Fruit fly (Drosophila melanogaster): Measurements from ENCODE around the gene SNF4Agamma.

SNF4Agamma gene

DNA sequence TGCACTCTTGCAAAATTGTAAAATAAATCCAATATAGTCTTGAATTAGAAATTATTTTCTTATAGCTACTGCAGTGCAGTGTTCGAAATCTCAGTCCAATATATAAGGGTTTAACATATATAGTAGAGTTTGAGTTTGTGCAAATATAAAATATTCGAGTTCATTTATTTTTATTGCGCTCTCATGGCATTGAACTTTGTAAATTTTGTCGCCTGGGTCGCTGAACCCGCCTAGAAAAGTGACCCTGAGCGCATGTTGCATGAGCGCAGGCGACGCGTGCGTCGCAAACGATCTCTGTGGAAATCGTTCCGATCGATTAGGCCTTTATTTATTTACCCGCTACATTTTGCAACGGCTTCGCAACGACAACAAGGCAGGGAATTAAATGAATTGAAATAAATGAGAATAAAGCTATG is 59.4 kb downstream of the SNF4Agamma start (continued):
- TF ChIP-seq Sox102F (GFP tag; optimal IDR thresholded peaks at IDR 0.05) (peak; percentile 58), fd3F (GFP tag; optimal IDR thresholded peaks at IDR 0.05) (no peak), Gug (GFP tag; IDR thresholded peaks at IDR 0.05) (0 out of 4 replicates have a peak, but pooled peaks have one; percentile 24), CG9215 (GFP tag; IDR thresholded peaks at IDR 0.05) (no peak), danr (GFP tag; IDR thresholded peaks at IDR 0.05) (no peak), her (GFP tag; optimal IDR thresholded peaks at IDR 0.05) (peak; percentile 30), twi (tag; optimal IDR thresholded peaks at IDR 0.05) (peak; percentile 8), trem (tag; optimal IDR thresholded peaks at IDR 0.05) (peak; percentile 27), CG11695 (GFP tag; IDR thresholded peaks at IDR 0.05) (0 out of 3 replicates have a peak, but pooled peaks have one; percentile 17), bbx (GFP tag; IDR thresholded peaks at IDR 0.05; ENCODE audit: partially characterized antibody) (no peak), Hsf (GFP tag; optimal IDR thresholded peaks at IDR 0.05) (peak; percentile 45), Bteb2 (GFP tag; optimal IDR thresholded peaks at IDR 0.05) (no peak), CG6854 (GFP tag; optimal IDR thresholded peaks at IDR 0.05) (no peak), CG15601 (tag; optimal IDR thresholded peaks at IDR 0.05) (peak; percentile 22), CG17359 (tag; optimal IDR thresholded peaks at IDR 0.05) (no peak), Dek (tag; optimal IDR thresholded peaks at IDR 0.05) (no peak), vvl (GFP tag; IDR thresholded peaks at IDR 0.05) (0 out of 2 replicates have a peak, but pooled peaks have one; percentile 12), CG11504 (tag; optimal IDR thresholded peaks at IDR 0.05) (peak; percentile 31), CG13424 (tag; optimal IDR thresholded peaks at IDR 0.05) (peak; percentile 36), Hr78 (GFP tag; optimal IDR thresholded peaks at IDR 0.05) (peak in 1 of 2 experiments; percentile 90), Elba2 (GFP tag; optimal IDR thresholded peaks at IDR 0.05) (no peak), trh (GFP tag; optimal IDR thresholded peaks at IDR 0.05) (no peak), CG12299 (tag; optimal IDR thresholded peaks at IDR 0.05) (no peak), seq (GFP tag; IDR thresholded peaks at IDR 0.05) (peak; percentile 37; the same call in 1 of the 2 replicates), Tbp (GFP tag; optimal IDR thresholded peaks at IDR 0.05) (no peak), CoRest (tag; optimal IDR thresholded peaks at IDR 0.05) (peak; percentile 39), Nf-YB (GFP tag; optimal IDR thresholded peaks at IDR 0.05) (no peak), BEAF-32 (GFP tag; optimal IDR thresholded peaks at IDR 0.05) (no peak), H2.0 (GFP tag; IDR thresholded peaks at IDR 0.05) (no peak), vnd (GFP tag; IDR thresholded peaks at IDR 0.05; ENCODE audit: partially characterized antibody) (no peak), CG43689 (GFP tag; IDR thresholded peaks at IDR 0.05) (no peak), zen2 (GFP tag; IDR thresholded peaks at IDR 0.05; ENCODE audit: partially characterized antibody) (no peak), NC2β (GFP tag; optimal IDR thresholded peaks at IDR 0.05) (peak; percentile 23), CG12391 (tag; optimal IDR thresholded peaks at IDR 0.05) (peak; percentile 66), CG32767 (GFP tag; IDR thresholded peaks at IDR 0.05) (no peak), CG14050 (GFP tag; IDR thresholded peaks at IDR 0.05) (peak; percentile 48; the same call in 1 of the 3 replicates), maf-S (GFP tag; optimal IDR thresholded peaks at IDR 0.05) (no peak), CG1792 (GFP tag; optimal IDR thresholded peaks at IDR 0.05) (no peak), CG10209 (GFP tag; optimal IDR thresholded peaks at IDR 0.05) (peak; percentile 49), lmd (GFP tag; IDR thresholded peaks at IDR 0.05) (peak; percentile 42; the same call in 1 of the 2 replicates), pan (optimal IDR thresholded peaks at IDR 0.05) (no peak), pan (GFP tag; optimal IDR thresholded peaks at IDR 0.05 in 1 of 2, IDR thresholded peaks at IDR 0.05 in 1 of 2) (peak in 1 of 2 experiments; percentile 49), Sry-β (GFP tag; optimal IDR thresholded peaks at IDR 0.05) (no peak), so (GFP tag; IDR thresholded peaks at IDR 0.05) (no peak), CG12744 (GFP tag; optimal IDR thresholded peaks at IDR 0.05) (no peak), Ada2b (GFP tag; IDR thresholded peaks at IDR 0.05) (peak; percentile 24; the same call in 1 of the 2 replicates), CG10321 (GFP tag; IDR thresholded peaks at IDR 0.05) (no peak), sd (tag; optimal IDR thresholded peaks at IDR 0.05) (no peak), CG14441 (GFP tag; IDR thresholded peaks at IDR 0.05) (peak; percentile 34; the same call in 1 of the 2 replicates), stwl (tag; optimal IDR thresholded peaks at IDR 0.05) (no peak), Atf-2 (GFP tag; optimal IDR thresholded peaks at IDR 0.05) (peak; percentile 8)
